Fruit fly (Drosophila melanogaster) S2 (cell line): ENCODE data around the gene CG11672.

Source experiments
- CG8478 ChIP-seq: fragments of >200 bp; optimal IDR thresholded peaks from 2 replicates; lab custom pipeline; 2018
- CTCF ChIP-seq, 2 experiments: fragments of >200 bp; optimal IDR thresholded peaks; 2 replicates each; lab custom pipeline; 2018

Gene CG11672

DNA sequence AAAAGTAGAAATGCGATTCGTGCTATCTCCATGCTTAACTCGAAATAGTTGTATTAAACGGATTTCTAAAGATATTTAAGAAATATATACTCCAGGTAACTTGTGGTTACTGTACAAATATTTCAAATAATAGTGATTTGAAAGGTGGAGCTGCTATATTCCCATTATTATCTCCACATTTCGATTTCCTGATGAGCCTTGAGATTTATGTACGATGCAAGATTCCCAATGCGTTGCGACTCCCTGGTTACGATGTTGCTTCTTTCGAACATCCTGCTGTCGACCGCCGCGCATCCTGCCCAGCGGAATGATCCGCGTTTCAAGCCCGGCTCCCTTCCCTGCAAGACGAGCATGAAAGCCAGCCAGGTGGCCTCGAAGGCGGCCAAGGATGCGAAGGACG lies 21.7 kb upstream of the CG11672 start, which contains the start of the genes CG11694 and CG11698:
CG11694 (minus strand) TSS at position 101 of the 400 bp plus-strand sequence.
CG11698 (plus strand) TSS at position 152 of the 400 bp plus-strand sequence.
- TF ChIP-seq CTCF (optimal IDR thresholded peaks at IDR 0.05; lab: Kevin White, UChicago) = no peak
- no peak for TF ChIP-seq CG8478 (lab: Kevin White, UChicago)

DNA sequence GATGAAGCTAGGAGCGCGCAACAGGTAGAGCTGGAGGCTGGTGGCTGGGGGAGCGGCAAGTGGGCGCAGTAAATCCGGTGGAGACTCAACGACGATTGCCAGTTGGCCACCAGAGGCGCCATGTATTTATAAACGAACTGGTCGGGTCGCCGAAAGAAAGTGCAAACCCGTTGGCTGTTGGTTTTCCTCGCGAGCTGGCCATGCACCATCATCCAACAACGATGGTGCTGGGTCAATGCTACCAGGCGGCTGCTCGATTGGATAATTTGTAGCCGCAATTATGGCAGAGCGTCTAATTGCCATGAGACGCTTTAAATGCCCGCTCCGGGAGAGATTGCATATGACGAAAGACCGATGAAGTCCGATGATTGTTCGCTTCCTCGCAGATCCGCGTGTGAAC lies 20.3 kb upstream of the CG11672 start, which contains the start of gene CG11693:
CG11693 (minus strand) TSS at position 101 of the 400 bp plus-strand sequence.
- TF ChIP-seq CG8478 (lab: Kevin White, UChicago) = no peak
- TF ChIP-seq CTCF (optimal IDR thresholded peaks at IDR 0.05; lab: Kevin White, UChicago) = no peak

DNA sequence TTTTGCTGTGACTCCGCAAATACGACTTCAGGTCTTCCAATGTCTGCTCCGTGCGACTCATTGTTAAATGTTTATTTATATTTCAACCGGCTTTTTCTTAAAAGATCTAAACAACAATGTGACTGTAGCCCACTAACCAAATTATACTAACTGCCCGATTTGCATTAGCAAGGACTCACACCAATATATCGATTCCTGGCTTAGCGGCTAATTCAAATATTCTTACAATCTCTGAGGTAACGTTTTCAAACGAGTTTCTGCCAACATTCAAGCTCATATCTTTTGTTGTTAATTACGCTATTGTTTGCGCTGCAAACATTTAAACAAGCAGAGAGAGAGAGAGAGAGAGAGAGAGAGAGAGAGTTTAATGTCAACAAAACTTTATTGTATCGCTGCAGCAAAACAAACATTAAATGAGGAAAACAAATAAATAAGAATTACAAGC lies 18.2 kb upstream of the CG11672 start, which contains the start of gene tex:
tex (minus strand) TSS at position 131 of the 445 bp plus-strand sequence.
- TF ChIP-seq CG8478 (lab: Kevin White, UChicago) (no peak), CTCF (optimal IDR thresholded peaks at IDR 0.05; lab: Kevin White, UChicago) (no peak)

DNA sequence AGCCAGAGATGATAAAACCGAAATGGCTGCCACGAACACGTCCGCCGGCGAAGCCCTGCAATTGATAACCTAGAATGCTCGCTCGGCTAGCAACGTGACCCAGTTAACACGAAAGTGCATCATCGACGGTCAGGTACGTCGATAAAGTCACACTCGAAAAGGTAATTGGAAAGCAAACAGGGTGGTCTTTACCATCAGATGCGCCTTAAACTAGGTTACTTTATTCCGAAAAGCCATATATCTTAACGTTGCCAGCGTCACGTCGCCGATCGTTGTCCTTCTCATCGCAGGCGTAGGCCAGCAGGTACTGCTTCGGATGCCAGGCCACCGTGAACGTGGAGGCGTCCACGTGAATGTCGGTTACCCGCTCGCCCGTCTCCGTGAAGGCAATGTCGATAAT lies 16.9 kb upstream of the CG11672 start:
- TF ChIP-seq CG8478 (lab: Kevin White, UChicago) (no peak), CTCF (optimal IDR thresholded peaks at IDR 0.05; lab: Kevin White, UChicago) (no peak)

DNA sequence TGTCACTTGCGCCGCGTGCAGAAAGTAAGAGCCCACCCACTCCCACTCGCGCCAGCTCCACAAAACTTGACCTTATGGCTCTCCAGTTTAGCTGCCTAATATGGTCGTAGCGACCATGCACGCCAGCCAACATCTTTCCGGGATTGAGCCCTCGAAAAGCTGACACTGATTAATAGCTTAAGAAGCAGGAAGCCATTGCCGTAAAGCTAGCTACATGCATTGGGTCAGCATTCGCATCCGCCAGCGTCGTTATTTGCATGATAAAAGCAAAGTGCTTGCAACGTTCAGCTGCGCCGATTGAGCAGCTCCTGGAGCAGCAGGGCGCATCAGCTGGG lies 16.5 kb upstream of the CG11672 start:
- TF ChIP-seq CG8478 (lab: Kevin White, UChicago) (no peak), CTCF (optimal IDR thresholded peaks at IDR 0.05; lab: Kevin White, UChicago) (no peak)

DNA sequence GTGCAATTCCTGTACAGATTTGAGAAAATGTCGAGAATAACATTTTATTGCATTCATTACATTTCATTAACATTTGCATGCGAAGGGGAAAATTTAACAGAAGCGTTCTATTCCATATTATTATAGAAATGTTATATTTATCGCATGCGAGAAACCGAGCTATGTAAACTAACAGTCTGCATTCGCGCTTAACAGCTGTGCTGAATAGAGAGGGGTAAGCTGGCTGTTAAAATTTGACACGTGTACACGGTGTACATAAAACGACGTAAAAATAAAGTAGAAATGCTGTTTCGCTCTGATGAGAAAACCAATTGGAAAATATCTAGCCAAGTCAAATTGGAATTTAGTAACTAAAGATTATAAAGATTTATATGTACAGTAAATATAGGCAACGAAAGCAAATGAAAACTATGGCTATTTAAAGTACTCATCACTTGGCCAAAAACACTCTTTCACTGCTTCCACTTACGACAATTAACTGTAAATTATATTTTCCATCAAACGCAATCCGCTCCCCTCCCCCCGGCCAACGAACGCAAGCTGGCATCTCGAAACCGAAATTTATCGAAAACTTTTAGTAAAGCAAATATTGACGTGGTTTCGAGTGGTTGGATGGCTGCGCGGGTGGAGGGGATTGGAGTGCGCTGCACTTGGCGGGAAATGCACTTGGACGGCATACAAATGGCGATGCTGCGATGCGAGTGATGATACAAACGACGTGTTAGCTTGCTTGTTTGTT lies 16.0 kb upstream of the CG11672 start:
- TF ChIP-seq CG8478 (lab: Kevin White, UChicago) (no peak), CTCF (optimal IDR thresholded peaks at IDR 0.05; lab: Kevin White, UChicago) (peak; percentile 20 to 50)

DNA sequence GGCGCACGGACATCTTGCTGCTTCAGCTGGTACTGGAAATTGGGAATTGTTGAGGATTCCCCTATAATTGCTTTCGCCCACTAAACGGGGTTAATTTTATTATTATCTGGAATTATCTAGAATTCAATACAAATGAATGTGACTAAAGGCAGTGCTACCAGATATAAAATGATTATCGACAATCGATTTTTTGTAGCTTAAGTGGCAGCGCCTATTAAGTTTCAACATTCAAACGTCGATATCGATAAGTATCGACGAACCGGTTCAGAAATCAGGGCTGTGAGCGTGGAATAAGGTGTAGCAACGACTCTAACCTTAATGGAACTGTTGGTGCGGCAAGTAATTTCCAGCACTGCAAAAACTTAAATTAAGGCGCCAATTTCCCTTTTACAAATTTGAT lies 14.7 kb upstream of the CG11672 start, which contains the start of gene Sgt1:
Sgt1 (minus strand) TSS at position 165 of the 400 bp plus-strand sequence.
- TF ChIP-seq CTCF (optimal IDR thresholded peaks at IDR 0.05; lab: Kevin White, UChicago) (peak; percentile 34 to 63), CG8478 (lab: Kevin White, UChicago) (no peak)

DNA sequence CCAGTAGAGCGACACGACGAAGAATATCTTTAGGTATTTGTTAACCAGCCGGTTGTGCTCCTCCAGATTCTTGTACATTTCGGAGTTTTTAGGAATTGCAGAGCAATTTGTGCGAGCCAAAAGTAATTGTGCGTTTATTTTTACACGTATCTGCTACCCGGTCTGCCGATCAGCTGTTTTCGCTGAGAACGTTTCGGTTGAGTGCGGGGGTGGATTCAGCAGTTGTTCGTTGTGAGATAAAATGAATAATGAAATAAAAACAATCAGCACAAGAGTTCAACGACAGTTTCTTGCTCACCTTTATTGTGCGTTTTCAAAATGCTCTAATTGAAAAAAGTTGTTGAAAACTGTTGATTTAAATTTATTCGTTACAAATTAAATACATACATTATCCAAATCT lies 13.5 kb upstream of the CG11672 start, which contains the start of gene nac:
nac (minus strand) TSS at position 176 of the 400 bp plus-strand sequence.
- TF ChIP-seq CG8478 (lab: Kevin White, UChicago) (no peak), CTCF (optimal IDR thresholded peaks at IDR 0.05; lab: Kevin White, UChicago) (no peak)

DNA sequence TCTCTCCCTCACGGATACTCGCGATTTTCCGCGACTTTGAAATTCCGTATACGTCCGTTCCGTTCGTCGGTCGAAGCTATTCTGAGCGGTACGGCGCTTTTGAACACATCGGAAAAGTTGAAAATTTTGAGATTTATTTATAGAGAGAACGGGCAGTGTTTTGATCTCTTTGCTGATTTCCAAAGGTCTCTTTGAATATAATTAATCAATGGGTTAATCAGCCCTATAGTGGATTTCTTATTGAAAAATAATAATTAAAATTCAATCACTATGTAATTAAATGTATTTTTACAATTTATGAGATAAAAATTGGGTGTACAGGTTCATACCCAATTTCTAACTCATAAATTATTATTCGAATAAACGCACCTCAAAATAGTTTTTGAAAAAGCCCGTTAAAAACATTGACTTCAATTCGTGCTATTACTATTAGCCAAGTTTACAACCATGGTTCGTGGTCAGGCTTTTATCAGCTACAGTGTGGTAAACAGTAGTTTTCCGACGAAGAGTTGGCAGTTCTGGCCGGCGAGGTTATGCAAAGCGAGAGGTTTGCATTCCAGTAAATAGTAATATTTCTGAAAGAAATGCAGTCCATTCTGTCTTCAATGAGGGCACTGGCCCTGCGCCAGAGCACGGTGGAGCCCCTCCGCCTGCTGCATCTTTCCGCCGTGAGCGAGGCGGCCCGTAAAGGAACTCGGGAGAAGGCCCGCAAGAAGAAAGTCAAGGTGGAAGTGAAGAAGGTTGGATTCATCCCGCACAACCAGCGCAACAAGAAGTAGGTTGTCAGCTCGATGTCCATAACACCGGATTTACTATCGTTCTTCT lies 10.8 kb upstream of the CG11672 start, which contains the start of the genes CG9626 and mRpL1:
CG9626 (minus strand) TSS at position 51 of the 825 bp plus-strand sequence.
mRpL1 (plus strand) TSS at position 513 of the 825 bp plus-strand sequence.
- TF ChIP-seq CTCF (optimal IDR thresholded peaks at IDR 0.05; lab: Kevin White, UChicago) = peak; percentile 70 to 78
- no peak for TF ChIP-seq CG8478 (lab: Kevin White, UChicago)

DNA sequence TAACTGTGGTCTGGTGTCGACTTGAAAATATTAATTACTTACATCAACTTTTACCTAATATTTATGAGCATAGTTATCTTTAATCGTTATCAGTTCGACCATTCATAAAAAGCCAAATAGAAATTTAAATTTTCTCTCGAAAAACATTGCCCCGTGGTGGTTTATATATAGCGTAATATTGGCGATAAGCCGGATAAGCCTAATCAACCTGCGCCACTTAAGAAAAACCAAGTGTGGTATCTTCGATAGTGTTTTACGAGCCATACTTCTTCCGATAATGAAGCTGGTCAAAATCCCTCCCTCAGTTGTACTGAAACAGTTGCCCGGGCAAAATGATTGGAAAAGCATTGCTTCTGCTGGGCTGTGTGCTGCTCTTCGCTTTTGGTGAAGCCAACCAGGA lies 1.7 kb upstream of the CG11672 start, which contains the start of gene CG31463:
CG31463 (plus strand) TSS at position 302 of the 400 bp plus-strand sequence.
- TF ChIP-seq CG8478 (lab: Kevin White, UChicago) (no peak), CTCF (optimal IDR thresholded peaks at IDR 0.05; lab: Kevin White, UChicago) (no peak)

DNA sequence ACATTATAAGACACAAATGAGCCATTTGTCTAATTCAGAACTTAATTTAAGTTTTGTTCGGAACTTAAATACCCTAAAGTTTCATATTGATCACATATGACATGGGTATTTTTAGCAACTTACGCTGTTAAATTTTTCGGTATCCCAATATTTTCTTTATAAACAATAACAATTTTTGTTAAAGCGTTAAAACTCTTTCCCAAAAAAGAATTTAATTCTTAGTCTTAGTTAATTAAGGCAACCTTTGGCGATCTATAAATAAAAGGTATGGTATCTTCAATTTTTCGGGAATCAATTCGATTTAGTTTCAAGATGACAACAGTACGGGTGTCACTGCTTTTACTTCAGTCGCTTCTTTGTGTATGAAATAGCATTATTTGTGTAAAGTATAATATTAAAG lies 562 bp upstream of the CG11672 start, which contains the start of gene CG31464:
CG31464 (plus strand) TSS at position 301 of the 400 bp plus-strand sequence.
- TF ChIP-seq CG8478 (lab: Kevin White, UChicago) (no peak), CTCF (optimal IDR thresholded peaks at IDR 0.05; lab: Kevin White, UChicago) (no peak)

DNA sequence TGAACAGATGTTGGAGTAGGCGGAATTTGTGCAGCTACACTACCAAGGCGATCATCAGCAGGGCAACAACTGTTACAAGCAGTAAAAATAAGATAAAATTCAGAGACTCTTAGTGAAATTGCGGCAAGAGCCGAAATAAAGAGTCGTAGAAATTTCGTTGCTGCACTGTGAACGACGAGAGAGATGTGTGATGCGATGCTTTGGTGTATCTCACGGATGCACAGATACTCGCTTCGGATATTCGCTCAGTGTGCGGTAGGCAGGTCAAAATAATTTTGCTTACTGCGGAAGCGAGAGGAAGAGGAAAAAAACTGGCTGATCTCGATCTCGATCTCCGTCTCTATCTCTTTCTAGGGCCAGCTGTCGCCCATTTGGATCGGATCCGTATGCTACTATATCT lies 1.6 kb downstream of the CG11672 start:
- TF ChIP-seq CG8478 (lab: Kevin White, UChicago) (no peak), CTCF (optimal IDR thresholded peaks at IDR 0.05; lab: Kevin White, UChicago) (no peak)

DNA sequence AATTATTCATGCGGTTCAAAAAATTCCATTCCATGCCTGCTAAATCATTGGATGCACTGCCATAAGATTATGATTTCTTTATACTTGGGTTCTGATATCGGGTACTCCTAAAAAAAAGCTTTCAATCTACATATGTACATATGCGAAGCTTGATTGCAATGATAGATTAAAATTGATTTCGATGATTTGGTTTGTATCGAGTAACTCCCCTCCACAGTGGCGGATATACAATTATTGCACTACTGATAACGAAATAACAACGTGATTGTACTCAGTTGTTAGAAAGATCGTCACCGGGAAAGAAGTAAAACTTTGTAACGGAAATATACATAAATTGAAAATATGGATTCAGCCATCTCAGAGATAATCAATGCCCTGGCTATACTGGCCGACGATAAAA lies 2.7 kb downstream of the CG11672 start, which contains the start of gene Nazo:
Nazo (plus strand) TSS at position 180 of the 400 bp plus-strand sequence.
- TF ChIP-seq CG8478 (lab: Kevin White, UChicago) = no peak

DNA sequence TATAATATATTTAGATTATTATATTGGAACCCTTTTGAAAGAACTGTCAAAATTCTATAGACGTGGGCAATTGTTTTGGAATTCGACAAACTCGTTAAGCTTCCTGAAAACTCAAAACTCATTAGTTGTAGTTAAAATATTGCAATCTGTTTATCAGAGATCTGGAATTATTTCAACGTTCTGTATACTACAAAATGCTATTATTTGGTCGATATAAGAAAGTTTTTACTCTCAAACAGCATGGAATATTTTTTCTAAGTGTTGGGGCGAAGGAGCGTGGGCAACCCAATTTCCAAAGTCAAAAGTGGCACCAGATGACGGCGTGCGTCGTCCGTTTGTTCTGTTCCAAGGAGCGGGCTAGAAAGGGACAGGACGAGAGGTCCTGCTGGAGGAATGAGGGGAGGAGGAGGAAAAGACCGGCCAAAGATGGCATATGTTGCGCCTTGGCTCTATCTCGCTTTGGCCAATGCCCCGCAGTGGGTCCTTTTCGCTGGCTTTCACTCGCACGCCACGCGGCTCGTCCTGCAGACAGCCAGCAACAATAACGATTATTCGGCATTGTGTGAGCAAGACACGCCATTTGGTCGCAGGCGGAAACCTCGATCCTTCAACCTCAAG lies 4.5 kb downstream of the CG11672 start:
- no peak for TF ChIP-seq CG8478 (lab: Kevin White, UChicago)
- no peak for TF ChIP-seq CTCF (optimal IDR thresholded peaks at IDR 0.05; lab: Kevin White, UChicago)
